Fruit fly (Drosophila melanogaster): ENCODE data around the gene Mnt.

Mnt gene

dm6 chrX:3695151-3695988 is 23.8 kb downstream of the Mnt start (continued):
- TF ChIP-seq salm (tag; optimal IDR thresholded peaks at IDR 0.05) = no peak
- peak; percentile 19 for TF ChIP-seq kah (GFP tag; optimal IDR thresholded peaks at IDR 0.05)
- no peak for TF ChIP-seq Hsf (GFP tag; optimal IDR thresholded peaks at IDR 0.05)
- no peak for TF ChIP-seq CG5953 (GFP tag; IDR thresholded peaks at IDR 0.05)
- peak; percentile 22 for TF ChIP-seq CoRest (tag; optimal IDR thresholded peaks at IDR 0.05)
- TF ChIP-seq CG14667 (GFP tag; IDR thresholded peaks at IDR 0.05) = no peak
- no peak for TF ChIP-seq unc-4 (GFP tag; IDR thresholded peaks at IDR 0.05; ENCODE audit: partially characterized antibody)
- no peak for TF ChIP-seq CG11456 (GFP tag; IDR thresholded peaks at IDR 0.05)
- TF ChIP-seq ro (GFP tag; IDR thresholded peaks at IDR 0.05) = no peak
- TF ChIP-seq PHDP (tag; optimal IDR thresholded peaks at IDR 0.05) = peak; percentile 17
- TF ChIP-seq CG1792 (GFP tag; optimal IDR thresholded peaks at IDR 0.05) = no peak
- no peak for TF ChIP-seq tgo (GFP tag; IDR thresholded peaks at IDR 0.05)
- TF ChIP-seq CG15073 (GFP tag; optimal IDR thresholded peaks at IDR 0.05) = no peak
- TF ChIP-seq CG31365 (tag; optimal IDR thresholded peaks at IDR 0.05) = peak; percentile 6
- no peak for TF ChIP-seq Spps (tag; optimal IDR thresholded peaks at IDR 0.05)
- peak; percentile 59 for TF ChIP-seq gem (tag; optimal IDR thresholded peaks at IDR 0.05)
- no peak for TF ChIP-seq hkb (optimal IDR thresholded peaks at IDR 0.05)
- TF ChIP-seq hkb (GFP tag; IDR thresholded peaks at IDR 0.05) = peak; percentile 17; the same call in 1 of the 2 replicates
- TF ChIP-seq CG32532 (GFP tag; IDR thresholded peaks at IDR 0.05) = peak; percentile 20; the same call in 1 of the 2 replicates
- no peak for TF ChIP-seq tup (GFP tag; optimal IDR thresholded peaks at IDR 0.05)
- peak; percentile 22; the same call in 1 of the 4 replicates for TF ChIP-seq Dll (GFP tag; IDR thresholded peaks at IDR 0.05; ENCODE audit: partially characterized antibody)
- TF ChIP-seq CG7556 (GFP tag; optimal IDR thresholded peaks at IDR 0.05) = peak; percentile 31
- no peak for TF ChIP-seq pita (GFP tag; optimal IDR thresholded peaks at IDR 0.05)
- TF ChIP-seq CG14965 (GFP tag; optimal IDR thresholded peaks at IDR 0.05; ENCODE audit: borderline replicate concordance) = no peak
- no peak for TF ChIP-seq CG10147 (GFP tag; optimal IDR thresholded peaks at IDR 0.05)
- no peak for TF ChIP-seq abd-A (tag; optimal IDR thresholded peaks at IDR 0.05)
- TF ChIP-seq Ptx1 (GFP tag; IDR thresholded peaks at IDR 0.05) = no peak
- peak; percentile 34 for TF ChIP-seq CG34376 (GFP tag; optimal IDR thresholded peaks at IDR 0.05)
- no peak for TF ChIP-seq cad (GFP tag; optimal IDR thresholded peaks at IDR 0.05)
- TF ChIP-seq Rfx (GFP tag; IDR thresholded peaks at IDR 0.05) = 0 out of 2 replicates have a peak, but pooled peaks have one; percentile 13
- peak; percentile 94 for TF ChIP-seq CG4360 (GFP tag; IDR thresholded peaks at IDR 0.05)
- no peak for TF ChIP-seq Meics (GFP tag; optimal IDR thresholded peaks at IDR 0.05)
- TF ChIP-seq CG7963 (GFP tag; IDR thresholded peaks at IDR 0.05; ENCODE audit: partially characterized antibody) = no peak
- no peak for TF ChIP-seq BtbVII (GFP tag; optimal IDR thresholded peaks at IDR 0.05)
- TF ChIP-seq Scr (GFP tag; IDR thresholded peaks at IDR 0.05; ENCODE audit: partially characterized antibody) = no peak
- no peak for TF ChIP-seq mld (GFP tag; IDR thresholded peaks at IDR 0.05; ENCODE audit: partially characterized antibody)
- TF ChIP-seq yki (optimal IDR thresholded peaks at IDR 0.05) = peak; percentile 86
- no peak for TF ChIP-seq CG9876 (GFP tag; optimal IDR thresholded peaks at IDR 0.05)
- peak; percentile 85; the same call in 2 of the 4 replicates for TF ChIP-seq chinmo (GFP tag; IDR thresholded peaks at IDR 0.05; ENCODE audit: partially characterized antibody)
- TF ChIP-seq CG34224 (GFP tag; IDR thresholded peaks at IDR 0.05; ENCODE audit: partially characterized antibody) = peak; percentile 38; the same call in 1 of the 3 replicates
- TF ChIP-seq maf-S (GFP tag; optimal IDR thresholded peaks at IDR 0.05) = no peak
- peak; percentile 99 for TF ChIP-seq CG3163 (GFP tag; optimal IDR thresholded peaks at IDR 0.05)
- TF ChIP-seq vvl (GFP tag; IDR thresholded peaks at IDR 0.05) = peak; percentile 14; the same call in 1 of the 2 replicates
- no peak for TF ChIP-seq Fer3 (tag; optimal IDR thresholded peaks at IDR 0.05)
- TF ChIP-seq eve (GFP tag; optimal IDR thresholded peaks at IDR 0.05) = peak in 1 of 2 experiments; percentile 3
- no peak for TF ChIP-seq Jarid2 (GFP tag; optimal IDR thresholded peaks at IDR 0.05)
- peak; percentile 22 for TF ChIP-seq Dek (tag; optimal IDR thresholded peaks at IDR 0.05)
- no peak for TF ChIP-seq ems (GFP tag; optimal IDR thresholded peaks at IDR 0.05)
- peak; percentile 30 for TF ChIP-seq Ssrp (tag; optimal IDR thresholded peaks at IDR 0.05)
